Fruit fly (Drosophila melanogaster): ENCODE measurements around the gene Nsf2.

DNA sequence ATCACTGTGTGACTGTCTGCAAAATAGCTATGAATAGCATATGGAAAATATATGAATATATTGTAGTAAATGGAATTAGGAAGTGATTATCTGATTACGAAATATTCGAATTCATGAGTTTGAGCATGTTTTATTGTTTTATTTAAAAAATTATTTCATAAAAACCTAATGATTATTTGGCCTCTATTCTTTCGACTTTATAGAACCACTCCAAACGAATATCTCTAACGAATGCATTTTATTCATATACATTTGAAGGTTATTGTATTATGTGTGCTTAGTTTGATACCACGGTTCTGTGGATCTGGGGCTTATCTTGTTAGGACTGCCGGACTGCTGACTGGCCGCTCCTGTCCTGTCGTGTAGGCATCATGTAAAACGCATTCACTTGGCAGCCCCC lies 8.1 kb upstream of the Nsf2 start:
- no peak for TF ChIP-seq EcR (GFP tag; optimal IDR thresholded peaks at IDR 0.05)
- TF ChIP-seq psq (optimal IDR thresholded peaks at IDR 0.05): no peak
- no peak for TF ChIP-seq pan (optimal IDR thresholded peaks at IDR 0.05)
- TF ChIP-seq usp (GFP tag; optimal IDR thresholded peaks at IDR 0.05): no peak
- no peak for TF ChIP-seq CG8478 (optimal IDR thresholded peaks at IDR 0.05)

Data from whole organism.